Fruit fly (Drosophila melanogaster) S2 (cell line): ENCODE results near the gene spn-F.

ENCODE experiments used
- CG8478 ChIP-seq: fragments of >200 bp; optimal IDR thresholded peaks from 2 replicates; lab custom pipeline; 2018
- CTCF ChIP-seq, 2 experiments: fragments of >200 bp; optimal IDR thresholded peaks; 2 replicates each; lab custom pipeline; 2018

dm6 chr3R:31241109-31241508 is 13.8 kb upstream of the spn-F start:
- TF ChIP-seq CG8478 (lab: Kevin White, UChicago) (no peak), CTCF (optimal IDR thresholded peaks at IDR 0.05; lab: Kevin White, UChicago) (no peak)
